Worm (Caenorhabditis elegans): Measurements from ENCODE around the gene C28H8.2.

- TF ChIP-seq nhr-90 (tag; optimal IDR thresholded peaks at IDR 0.05; ENCODE audit: poor library complexity): no peak
- no peak for TF ChIP-seq snpc-4 (tag; optimal IDR thresholded peaks at IDR 0.05)
- TF ChIP-seq egl-27 (tag; optimal IDR thresholded peaks at IDR 0.05): no peak
- no peak for TF ChIP-seq unc-62 (GFP tag; optimal IDR thresholded peaks at IDR 0.05)
- TF ChIP-seq alr-1 (tag; optimal IDR thresholded peaks at IDR 0.05; ENCODE audit: borderline replicate concordance): no peak
- TF ChIP-seq sptf-1 (tag; optimal IDR thresholded peaks at IDR 0.05): no peak
- TF ChIP-seq aha-1 (tag; optimal IDR thresholded peaks at IDR 0.05): no peak
- TF ChIP-seq pqm-1 (tag; optimal IDR thresholded peaks at IDR 0.05): no peak
- TF ChIP-seq vab-15 (tag; optimal IDR thresholded peaks at IDR 0.05): no peak
- peak; percentile 92 for TF ChIP-seq blmp-1 (tag; optimal IDR thresholded peaks at IDR 0.05)
These were observed 36.6 kb upstream of the C28H8.2 start for ce11 chrIII:5883517-5883916.
